Fruit fly (Drosophila melanogaster) whole organism, embryonic: ENCODE results near the gene ldbr.

Experiments used
- Asciz ChIP-seq: fragments of 200-800 bp; sonication (Bioruptor generic); optimal IDR thresholded peaks from 2 replicates; lab custom pipeline; 2017; ENCODE audit warnings: missing biosample characterization, mild to moderate bottlenecking, missing genetic modification characterization, missing genetic modification reagents
- Bteb2 ChIP-seq: fragments of 200-800 bp; sonication (Bioruptor generic); optimal IDR thresholded peaks from 2 replicates; lab custom pipeline; 2016; ENCODE audit warnings: missing biosample characterization, missing genetic modification characterization
- CG10431 ChIP-seq: fragments of 200-800 bp; sonication (Bioruptor generic); optimal IDR thresholded peaks from 3 replicates; lab custom pipeline; 2018; ENCODE audit warnings: missing biosample characterization, mild to moderate bottlenecking, missing genetic modification characterization
- CG10462 ChIP-seq: fragments of 200-800 bp; sonication (Bioruptor generic); optimal IDR thresholded peaks from 2 replicates; lab custom pipeline; 2016; ENCODE audit warnings: missing biosample characterization, missing genetic modification characterization
- CG13296 ChIP-seq: fragments of 200-800 bp; sonication (Bioruptor generic); optimal IDR thresholded peaks from 3 replicates; lab custom pipeline; 2018; ENCODE audit warnings: missing biosample characterization, mild to moderate bottlenecking, missing genetic modification characterization
- CG13424 ChIP-seq: fragments of 200-800 bp; sonication (Bioruptor generic); optimal IDR thresholded peaks from 2 replicates; lab custom pipeline; 2019; ENCODE audit warnings: missing biosample characterization, mild to moderate bottlenecking, missing genetic modification characterization, moderate library complexity
- CG15514 ChIP-seq: fragments of 200-800 bp; sonication (Bioruptor generic); optimal IDR thresholded peaks from 3 replicates; lab custom pipeline; 2017; ENCODE audit warnings: missing biosample characterization, missing genetic modification characterization, mild to moderate bottlenecking, moderate library complexity, missing genetic modification reagents
- CG17359 ChIP-seq: fragments of 200-800 bp; sonication (Bioruptor generic); optimal IDR thresholded peaks from 3 replicates; lab custom pipeline; 2018; ENCODE audit warnings: missing biosample characterization, mild to moderate bottlenecking, missing genetic modification characterization, moderate library complexity
- CG17385 ChIP-seq: fragments of 200-800 bp; sonication (Bioruptor generic); optimal IDR thresholded peaks from 3 replicates; lab custom pipeline; 2018; ENCODE audit warnings: missing biosample characterization, mild to moderate bottlenecking, missing genetic modification characterization
- CG18764 ChIP-seq: fragments of 200-800 bp; sonication (Bioruptor generic); optimal IDR thresholded peaks from 3 replicates; lab custom pipeline; 2016; ENCODE audit warnings: missing biosample characterization, missing genetic modification characterization
- CG2199 ChIP-seq: fragments of 200-800 bp; sonication (Bioruptor generic); IDR thresholded peaks from 3 replicates; pipeline ENCODE4 v1.3.6; 2022; ENCODE audit warnings: missing biosample characterization, missing genetic modification characterization
- CG2889 ChIP-seq: fragments of 200-800 bp; sonication (Bioruptor generic); IDR thresholded peaks from 3 replicates; pipeline ENCODE4 v1.3.6; 2022; ENCODE audit warnings: missing biosample characterization, missing genetic modification characterization
- CG3163 ChIP-seq: fragments of 200-800 bp; sonication (Bioruptor generic); optimal IDR thresholded peaks from 3 replicates; lab custom pipeline; 2016; ENCODE audit warnings: missing biosample characterization, missing genetic modification characterization
- CG4617 ChIP-seq: fragments of 200-800 bp; sonication (Bioruptor generic); optimal IDR thresholded peaks from 3 replicates; lab custom pipeline; 2016; ENCODE audit warnings: missing biosample characterization, missing genetic modification characterization, borderline replicate concordance
- CG8944 ChIP-seq: fragments of 200-800 bp; sonication (Bioruptor generic); optimal IDR thresholded peaks from 3 replicates; lab custom pipeline; 2016; ENCODE audit warnings: missing biosample characterization, missing genetic modification characterization
- CoRest ChIP-seq: fragments of 200-800 bp; sonication (Bioruptor generic); optimal IDR thresholded peaks from 3 replicates; lab custom pipeline; 2018; ENCODE audit warnings: missing biosample characterization, mild to moderate bottlenecking, missing genetic modification characterization, moderate library complexity
- CrebB ChIP-seq: fragments of 200-800 bp; sonication (Bioruptor generic); optimal IDR thresholded peaks from 3 replicates; lab custom pipeline; 2018; ENCODE audit warnings: missing biosample characterization, mild to moderate bottlenecking, missing genetic modification characterization
- Dad ChIP-seq: fragments of 200-800 bp; sonication (Bioruptor generic); optimal IDR thresholded peaks from 3 replicates; lab custom pipeline; 2016; ENCODE audit warnings: missing biosample characterization, missing genetic modification characterization
- Dll ChIP-seq: fragments of 200-800 bp; sonication (Bioruptor generic); IDR thresholded peaks from 4 replicates; pipeline ENCODE4 v1.3.6; 2022; ENCODE audit warnings: missing biosample characterization, missing genetic modification characterization; ENCODE audit not compliant: partially characterized antibody
- Dp ChIP-seq: fragments of 200-800 bp; sonication (Bioruptor generic); optimal IDR thresholded peaks from 2 replicates; lab custom pipeline; 2018; ENCODE audit warnings: missing biosample characterization, mild to moderate bottlenecking, missing genetic modification characterization, moderate library complexity
- Dref ChIP-seq: fragments of 200-800 bp; sonication (Bioruptor generic); IDR thresholded peaks from 2 replicates; pipeline ENCODE4 v1.3.6; 2022; ENCODE audit warnings: missing biosample characterization, missing genetic modification characterization
- E2f2 ChIP-seq: fragments of 200-800 bp; sonication (Bioruptor generic); IDR thresholded peaks from 2 replicates; pipeline ENCODE4 v1.3.6; 2022; ENCODE audit warnings: missing biosample characterization, missing genetic modification characterization
- HLH4C ChIP-seq: fragments of 200-800 bp; sonication (Bioruptor generic); IDR thresholded peaks from 3 replicates; pipeline ENCODE4 v1.3.6; 2022; ENCODE audit warnings: missing biosample characterization, missing genetic modification characterization; ENCODE audit not compliant: partially characterized antibody
- MBD-R2 ChIP-seq: fragments of 200-800 bp; sonication (Bioruptor generic); IDR thresholded peaks from 2 replicates; pipeline ENCODE4 v1.3.6; 2022; ENCODE audit warnings: missing biosample characterization, missing genetic modification characterization
- Opbp ChIP-seq: fragments of 200-800 bp; sonication (Bioruptor generic); IDR thresholded peaks from 3 replicates; pipeline ENCODE4 v1.3.6; 2022; ENCODE audit warnings: missing biosample characterization, missing genetic modification characterization; ENCODE audit not compliant: partially characterized antibody
- Ravus ChIP-seq: fragments of 200-800 bp; sonication (Bioruptor generic); IDR thresholded peaks from 2 replicates; pipeline ENCODE4 v1.3.6; 2022; ENCODE audit warnings: missing biosample characterization, missing genetic modification characterization
- Six4 ChIP-seq: fragments of 200-800 bp; sonication (Bioruptor generic); optimal IDR thresholded peaks from 2 replicates; lab custom pipeline; 2016; ENCODE audit warnings: missing biosample characterization, missing genetic modification characterization
- Sry-δ ChIP-seq: fragments of 200-800 bp; sonication (Bioruptor generic); optimal IDR thresholded peaks from 2 replicates; lab custom pipeline; 2016; ENCODE audit warnings: missing biosample characterization, missing genetic modification characterization
- cad ChIP-seq: fragments of >200 bp; optimal IDR thresholded peaks from 2 replicates; lab custom pipeline; 2017; ENCODE audit warnings: missing biosample characterization, missing genetic modification characterization
- cas ChIP-seq: fragments of 200-800 bp; sonication (Bioruptor generic); IDR thresholded peaks from 2 replicates; pipeline ENCODE4 v1.3.6; 2022; ENCODE audit warnings: missing biosample characterization, missing genetic modification characterization
- cato ChIP-seq: fragments of 200-800 bp; sonication (Bioruptor generic); optimal IDR thresholded peaks from 2 replicates; lab custom pipeline; 2016; ENCODE audit warnings: missing biosample characterization, missing genetic modification characterization, borderline replicate concordance
- corto ChIP-seq: fragments of 200-800 bp; sonication (Bioruptor generic); optimal IDR thresholded peaks from 2 replicates; lab custom pipeline; 2016; ENCODE audit warnings: missing biosample characterization, mild to moderate bottlenecking, missing genetic modification characterization, moderate library complexity
- crp ChIP-seq, 2 experiments: fragments of 200-800 bp; sonication (Bioruptor generic); optimal IDR thresholded peaks; 2 replicates in 1 of 2; 3 replicates in 1 of 2; lab custom pipeline; 2017; ENCODE audit warnings: missing biosample characterization in 2 of 2, missing genetic modification characterization in 2 of 2, mild to moderate bottlenecking in 1 of 2, moderate library complexity in 1 of 2
- insv ChIP-seq, 2 experiments: fragments of 200-800 bp; sonication (Bioruptor generic); optimal IDR thresholded peaks; 3 replicates each; lab custom pipeline; 2016 to 2018; ENCODE audit warnings: missing biosample characterization in 2 of 2, missing genetic modification characterization in 2 of 2
- jumu ChIP-seq: fragments of 200-800 bp; sonication (Bioruptor generic); optimal IDR thresholded peaks from 3 replicates; lab custom pipeline; 2016; ENCODE audit warnings: missing biosample characterization, missing genetic modification characterization
- lbe ChIP-seq: fragments of 200-800 bp; sonication (Bioruptor generic); optimal IDR thresholded peaks from 2 replicates; lab custom pipeline; 2016; ENCODE audit warnings: missing biosample characterization, mild to moderate bottlenecking, missing genetic modification characterization
- lilli ChIP-seq: fragments of 200-800 bp; sonication (Bioruptor generic); optimal IDR thresholded peaks from 3 replicates; lab custom pipeline; 2016; ENCODE audit warnings: missing biosample characterization, missing genetic modification characterization
- lola ChIP-seq, 3 experiments: fragments of >200 bp in 2 of 3; fragments of 200-800 bp in 1 of 3; sonication (Bioruptor generic) in 1 of 3; optimal IDR thresholded peaks; 2 replicates each; lab custom pipeline; 2017 to 2019; ENCODE audit warnings: missing biosample characterization in 3 of 3, missing genetic modification characterization in 3 of 3, mild to moderate bottlenecking in 1 of 3, moderate library complexity in 1 of 3
- mld ChIP-seq: fragments of 200-800 bp; sonication (Bioruptor generic); IDR thresholded peaks from 3 replicates; pipeline ENCODE4 v1.3.6; 2022; ENCODE audit warnings: missing biosample characterization, missing genetic modification characterization; ENCODE audit not compliant: partially characterized antibody
- odd ChIP-seq: fragments of 200-800 bp; sonication (Bioruptor generic); optimal IDR thresholded peaks from 2 replicates; lab custom pipeline; 2017; ENCODE audit warnings: missing biosample characterization, mild to moderate bottlenecking, missing genetic modification characterization
- onecut ChIP-seq: fragments of 200-800 bp; sonication (Bioruptor generic); IDR thresholded peaks from 2 replicates; pipeline ENCODE4 v1.3.6; 2022; ENCODE audit warnings: missing biosample characterization, missing genetic modification characterization
- peb ChIP-seq: fragments of 200-800 bp; sonication (Bioruptor generic); IDR thresholded peaks from 2 replicates; pipeline ENCODE4 v1.3.6; 2022; ENCODE audit warnings: missing biosample characterization, missing genetic modification characterization
- pita ChIP-seq: fragments of 200-800 bp; sonication (Bioruptor generic); optimal IDR thresholded peaks from 2 replicates; lab custom pipeline; 2017; ENCODE audit warnings: missing biosample characterization, mild to moderate bottlenecking, missing genetic modification characterization
- pzg ChIP-seq: fragments of 200-800 bp; sonication (Bioruptor generic); optimal IDR thresholded peaks from 3 replicates; lab custom pipeline; 2018; ENCODE audit warnings: missing biosample characterization, mild to moderate bottlenecking, missing genetic modification characterization, moderate library complexity
- sug ChIP-seq: fragments of 200-800 bp; optimal IDR thresholded peaks from 2 replicates; lab custom pipeline; 2019; ENCODE audit warnings: missing biosample characterization, mild to moderate bottlenecking, missing genetic modification characterization, moderate library complexity
- tna ChIP-seq: fragments of 200-800 bp; sonication (Bioruptor generic); IDR thresholded peaks from 2 replicates; pipeline ENCODE4 v1.3.6; 2022; ENCODE audit warnings: missing biosample characterization, missing genetic modification characterization; ENCODE audit not compliant: partially characterized antibody
- trem ChIP-seq: fragments of 200-800 bp; optimal IDR thresholded peaks from 3 replicates; lab custom pipeline; 2019; ENCODE audit warnings: missing biosample characterization, mild to moderate bottlenecking, missing genetic modification characterization, moderate library complexity
- unc-4 ChIP-seq: fragments of 200-800 bp; sonication (Bioruptor generic); IDR thresholded peaks from 2 replicates; pipeline ENCODE4 v1.3.6; 2022; ENCODE audit warnings: missing biosample characterization, missing genetic modification characterization; ENCODE audit not compliant: partially characterized antibody
- vnd ChIP-seq: fragments of 200-800 bp; sonication (Bioruptor generic); IDR thresholded peaks from 3 replicates; pipeline ENCODE4 v1.3.6; 2022; ENCODE audit warnings: missing biosample characterization, missing genetic modification characterization; ENCODE audit not compliant: partially characterized antibody

Gene ldbr

dm6 chr3L:8121590-8121989 lies at the start of gene ldbr (continued):
- TF ChIP-seq lola (GFP tag; optimal IDR thresholded peaks at IDR 0.05; lab: Kevin White, UChicago): no peak
- TF ChIP-seq odd: no peak
- no peak for TF ChIP-seq cas
- peak; percentile 17 for TF ChIP-seq lilli (GFP tag; lab: Kevin White, UChicago)
- no peak for TF ChIP-seq CG3163 (GFP tag; lab: Kevin White, UChicago)
- peak; percentile 45; the same call in 2 of the 3 replicates for TF ChIP-seq Opbp (GFP tag; lab: Robert Waterston, UW)
- TF ChIP-seq lbe (GFP tag; lab: Kevin White, UChicago): peak; percentile 74
- no peak for TF ChIP-seq jumu (GFP tag; lab: Kevin White, UChicago)
- peak; percentile 14 for TF ChIP-seq CG13296 (GFP tag; lab: Kevin White, UChicago)
- no peak for TF ChIP-seq cad (GFP tag; lab: Kevin White, UChicago)
- peak; percentile 18 for TF ChIP-seq CG4617 (GFP tag; lab: Kevin White, UChicago)
- TF ChIP-seq Dad (GFP tag; lab: Kevin White, UChicago): no peak
- TF ChIP-seq pzg (GFP tag; lab: Kevin White, UChicago): peak; percentile 64
- TF ChIP-seq onecut: peak; percentile 72
- TF ChIP-seq CG8944: no peak
- TF ChIP-seq Sry-δ (GFP tag; lab: Kevin White, UChicago): peak; percentile 29
- no peak for TF ChIP-seq corto
- peak; percentile 34 for TF ChIP-seq sug
- peak; percentile 61; the same call in 3 of the 4 replicates for TF ChIP-seq Dll (GFP tag; lab: Robert Waterston, UW)
- TF ChIP-seq Six4 (GFP tag; lab: Kevin White, UChicago): no peak
- TF ChIP-seq Ravus (GFP tag; lab: Robert Waterston, UW): no peak
- TF ChIP-seq CrebB (tag; lab: Kevin White, UChicago): peak; percentile 39
- no peak for TF ChIP-seq Bteb2 (GFP tag; lab: Kevin White, UChicago)
- TF ChIP-seq peb: no peak
- peak in 1 of 2 experiments; percentile 38 for TF ChIP-seq crp (GFP tag; optimal IDR thresholded peaks at IDR 0.05; lab: Kevin White, UChicago)
- TF ChIP-seq tna (GFP tag; lab: Robert Waterston, UW): peak; percentile 41; the same call in 1 of the 2 replicates
- no peak for TF ChIP-seq CG2889
- TF ChIP-seq Dp (GFP tag; lab: Kevin White, UChicago): peak; percentile 93
- peak; percentile 89 for TF ChIP-seq Dref (GFP tag; lab: Robert Waterston, UW)
- peak; percentile 76 for TF ChIP-seq HLH4C (GFP tag; lab: Robert Waterston, UW)
- TF ChIP-seq MBD-R2: peak; percentile 74
- no peak for TF ChIP-seq pita (GFP tag; lab: Kevin White, UChicago)
- peak in 1 of 2 experiments; percentile 26 for TF ChIP-seq insv (GFP tag; optimal IDR thresholded peaks at IDR 0.05; lab: Kevin White, UChicago)
- TF ChIP-seq E2f2: peak; percentile 93
- no peak for TF ChIP-seq vnd (GFP tag; lab: Robert Waterston, UW)
- TF ChIP-seq unc-4 (GFP tag; lab: Robert Waterston, UW): peak; percentile 50; the same call in 1 of the 2 replicates
- TF ChIP-seq CG17385 (GFP tag; lab: Kevin White, UChicago): peak; percentile 14
- TF ChIP-seq CG10462: no peak
- TF ChIP-seq trem (tag; lab: Kevin White, UChicago): peak; percentile 49
- TF ChIP-seq CG13424 (tag; lab: Kevin White, UChicago): peak; percentile 3
- peak; percentile 23 for TF ChIP-seq CG10431
- TF ChIP-seq CG18764 (GFP tag; lab: Kevin White, UChicago): no peak
- TF ChIP-seq mld (GFP tag; lab: Robert Waterston, UW): no peak
- peak; percentile 2 for TF ChIP-seq CoRest (tag; lab: Kevin White, UChicago)
- TF ChIP-seq CG2199 (GFP tag; lab: Robert Waterston, UW): no peak
- TF ChIP-seq CG17359 (tag; lab: Kevin White, UChicago): no peak
- TF ChIP-seq CG15514 (GFP tag; lab: Kevin White, UChicago): peak; percentile 45
- TF ChIP-seq Asciz (GFP tag; lab: Kevin White, UChicago): no peak
- TF ChIP-seq cato: no peak
